Fruit fly (Drosophila melanogaster) whole organism, embryonic: Measurements from ENCODE around the gene Tfb5.
A peak's percentile ranks its signal among the peaks of the same experiment; 100 is the strongest.

ENCODE experiments used
- CG10147 ChIP-seq: fragments of 200-800 bp; sonication (Bioruptor generic); optimal IDR thresholded peaks from 2 replicates; lab custom pipeline; 2019; ENCODE audit warnings: missing biosample characterization, mild to moderate bottlenecking, missing genetic modification characterization, moderate library complexity
- CG10274 ChIP-seq: fragments of 200-800 bp; sonication (Bioruptor generic); optimal IDR thresholded peaks from 3 replicates; lab custom pipeline; 2017; ENCODE audit warnings: missing biosample characterization, mild to moderate bottlenecking, missing genetic modification characterization
- CG11085 ChIP-seq: fragments of 200-800 bp; sonication (Bioruptor generic); IDR thresholded peaks from 2 replicates; pipeline ENCODE4 v1.3.6; 2022; ENCODE audit warnings: missing biosample characterization, missing genetic modification characterization
- CG11247 ChIP-seq: fragments of 200-800 bp; sonication (Bioruptor generic); IDR thresholded peaks from 2 replicates; pipeline ENCODE4 v1.3.6; 2022; ENCODE audit warnings: missing biosample characterization, missing genetic modification characterization
- CG11723 ChIP-seq: fragments of 200-800 bp; sonication (Bioruptor generic); optimal IDR thresholded peaks from 2 replicates; lab custom pipeline; 2017; ENCODE audit warnings: missing biosample characterization, mild to moderate bottlenecking, missing genetic modification characterization
- CG13624 ChIP-seq: fragments of 200-800 bp; sonication (Bioruptor generic); optimal IDR thresholded peaks from 2 replicates; lab custom pipeline; 2016; ENCODE audit warnings: missing biosample characterization, missing genetic modification characterization
- CG14441 ChIP-seq: fragments of 200-800 bp; sonication (Bioruptor generic); IDR thresholded peaks from 2 replicates; pipeline ENCODE4 v1.3.6; 2022; ENCODE audit warnings: missing biosample characterization, missing genetic modification characterization
- CG15601 ChIP-seq: fragments of 200-800 bp; sonication (Bioruptor generic); optimal IDR thresholded peaks from 3 replicates; lab custom pipeline; 2019; ENCODE audit warnings: missing biosample characterization, mild to moderate bottlenecking, missing genetic modification characterization, moderate library complexity
- CG1602 ChIP-seq: fragments of 200-800 bp; sonication (Bioruptor generic); optimal IDR thresholded peaks from 3 replicates; lab custom pipeline; 2016; ENCODE audit warnings: missing biosample characterization, missing genetic modification characterization
- CG17328 ChIP-seq: fragments of 200-800 bp; sonication (Bioruptor generic); IDR thresholded peaks from 2 replicates; pipeline ENCODE4 v1.3.6; 2022; ENCODE audit warnings: missing biosample characterization, missing genetic modification characterization
- CG1792 ChIP-seq: fragments of 200-800 bp; sonication (Bioruptor generic); optimal IDR thresholded peaks from 2 replicates; lab custom pipeline; 2016; ENCODE audit warnings: missing biosample characterization, missing genetic modification characterization
- CG18619 ChIP-seq: fragments of 200-800 bp; sonication (Bioruptor generic); optimal IDR thresholded peaks from 3 replicates; lab custom pipeline; 2017; ENCODE audit warnings: missing biosample characterization, mild to moderate bottlenecking, missing genetic modification characterization
- CG2120 ChIP-seq: fragments of 200-800 bp; sonication (Bioruptor generic); optimal IDR thresholded peaks from 3 replicates; lab custom pipeline; 2016; ENCODE audit warnings: missing biosample characterization, missing genetic modification characterization
- CG30020 ChIP-seq: fragments of 200-800 bp; optimal IDR thresholded peaks from 2 replicates; lab custom pipeline; 2019; ENCODE audit warnings: missing biosample characterization, mild to moderate bottlenecking, missing genetic modification characterization, moderate library complexity
- CG3065 ChIP-seq: fragments of 200-800 bp; sonication (Bioruptor generic); optimal IDR thresholded peaks from 2 replicates; lab custom pipeline; 2016; ENCODE audit warnings: missing biosample characterization, missing genetic modification characterization
- CG43689 ChIP-seq: fragments of 200-800 bp; sonication (Bioruptor generic); IDR thresholded peaks from 2 replicates; pipeline ENCODE4 v1.3.6; 2022; ENCODE audit warnings: missing biosample characterization, missing genetic modification characterization
- CG7839 ChIP-seq: fragments of 200-800 bp; sonication (Bioruptor generic); optimal IDR thresholded peaks from 3 replicates; lab custom pipeline; 2018; ENCODE audit warnings: missing biosample characterization, mild to moderate bottlenecking, missing genetic modification characterization, moderate library complexity
- CG9797 ChIP-seq: fragments of 200-800 bp; sonication (Bioruptor generic); optimal IDR thresholded peaks from 3 replicates; lab custom pipeline; 2018; ENCODE audit warnings: missing biosample characterization, mild to moderate bottlenecking, missing genetic modification characterization
- D19A ChIP-seq: fragments of 200-800 bp; optimal IDR thresholded peaks from 3 replicates; lab custom pipeline; 2019; ENCODE audit warnings: missing biosample characterization, mild to moderate bottlenecking, missing genetic modification characterization, moderate library complexity
- Dek ChIP-seq: fragments of 200-800 bp; sonication (Bioruptor generic); optimal IDR thresholded peaks from 3 replicates; lab custom pipeline; 2019; ENCODE audit warnings: missing biosample characterization, mild to moderate bottlenecking, missing genetic modification characterization, moderate library complexity
- Dip3 ChIP-seq: fragments of 200-800 bp; sonication (Bioruptor generic); optimal IDR thresholded peaks from 3 replicates; lab custom pipeline; 2016; ENCODE audit warnings: missing biosample characterization, missing genetic modification characterization
- Gsc ChIP-seq: fragments of 200-800 bp; sonication (Bioruptor generic); IDR thresholded peaks from 2 replicates; pipeline ENCODE4 v1.3.6; 2022; ENCODE audit warnings: missing biosample characterization, missing genetic modification characterization
- H15 ChIP-seq: fragments of 200-800 bp; sonication (Bioruptor generic); IDR thresholded peaks from 3 replicates; pipeline ENCODE4 v1.3.6; 2022; ENCODE audit warnings: missing biosample characterization, missing genetic modification characterization
- Hr39 ChIP-seq: fragments of >200 bp; optimal IDR thresholded peaks from 2 replicates; lab custom pipeline; 2017
- Hr78 ChIP-seq, 2 experiments: fragments of 200-800 bp in 1 of 2; fragments of >200 bp in 1 of 2; sonication (Bioruptor generic) in 1 of 2; optimal IDR thresholded peaks; 2 replicates each; lab custom pipeline; 2017 to 2019; ENCODE audit warnings: missing biosample characterization in 2 of 2, missing genetic modification characterization in 2 of 2, mild to moderate bottlenecking in 1 of 2, moderate library complexity in 1 of 2
- Lhr ChIP-seq: fragments of 200-800 bp; sonication (Bioruptor generic); optimal IDR thresholded peaks from 3 replicates; lab custom pipeline; 2017; ENCODE audit warnings: mild to moderate bottlenecking, missing biosample characterization, missing genetic modification reagents, missing genetic modification characterization
- NK7.1 ChIP-seq: fragments of 200-800 bp; sonication (Bioruptor generic); optimal IDR thresholded peaks from 3 replicates; lab custom pipeline; 2016; ENCODE audit warnings: missing biosample characterization, missing genetic modification characterization
- NfI ChIP-seq: fragments of 200-800 bp; sonication (Bioruptor generic); optimal IDR thresholded peaks from 3 replicates; lab custom pipeline; 2018; ENCODE audit warnings: missing biosample characterization, mild to moderate bottlenecking, missing genetic modification characterization, moderate library complexity
- Oli ChIP-seq: fragments of 200-800 bp; sonication (Bioruptor generic); optimal IDR thresholded peaks from 2 replicates; lab custom pipeline; 2018; ENCODE audit warnings: missing biosample characterization, mild to moderate bottlenecking, missing genetic modification characterization, moderate library complexity
- YL-1 ChIP-seq: fragments of 200-800 bp; sonication (Bioruptor generic); optimal IDR thresholded peaks from 3 replicates; lab custom pipeline; 2017; ENCODE audit warnings: missing biosample characterization, mild to moderate bottlenecking, missing genetic modification characterization
- abd-A ChIP-seq: fragments of 200-800 bp; sonication (Bioruptor generic); optimal IDR thresholded peaks from 3 replicates; lab custom pipeline; 2019; ENCODE audit warnings: missing biosample characterization, mild to moderate bottlenecking, missing genetic modification characterization, moderate library complexity
- aop ChIP-seq: fragments of 200-800 bp; sonication (Bioruptor generic); IDR thresholded peaks from 2 replicates; pipeline ENCODE4 v1.3.6; 2022; ENCODE audit warnings: missing biosample characterization, missing genetic modification characterization
- cad ChIP-seq: fragments of >200 bp; optimal IDR thresholded peaks from 2 replicates; lab custom pipeline; 2017; ENCODE audit warnings: missing biosample characterization, missing genetic modification characterization
- corto ChIP-seq: fragments of 200-800 bp; sonication (Bioruptor generic); optimal IDR thresholded peaks from 2 replicates; lab custom pipeline; 2016; ENCODE audit warnings: missing biosample characterization, mild to moderate bottlenecking, missing genetic modification characterization, moderate library complexity
- croc ChIP-seq: fragments of 200-800 bp; sonication (Bioruptor generic); conservative IDR thresholded peaks from 3 replicates; pipeline ENCODE4 v1.3.6; 2022; ENCODE audit warnings: missing biosample characterization, missing genetic modification characterization
- dati ChIP-seq: fragments of 200-800 bp; sonication (Bioruptor generic); IDR thresholded peaks from 2 replicates; pipeline ENCODE4 v1.3.6; 2022; ENCODE audit warnings: missing biosample characterization, missing genetic modification characterization
- exex ChIP-seq: fragments of 200-800 bp; sonication (Bioruptor generic); optimal IDR thresholded peaks from 4 replicates; lab custom pipeline; 2018; ENCODE audit warnings: missing biosample characterization, mild to moderate bottlenecking, missing genetic modification characterization, moderate library complexity
- fd3F ChIP-seq: fragments of 200-800 bp; sonication (Bioruptor generic); optimal IDR thresholded peaks from 2 replicates; lab custom pipeline; 2018; ENCODE audit warnings: missing biosample characterization, mild to moderate bottlenecking, missing genetic modification characterization, moderate library complexity
- gce ChIP-seq: fragments of 200-800 bp; sonication (Bioruptor generic); IDR thresholded peaks from 3 replicates; pipeline ENCODE4 v1.3.6; 2022; ENCODE audit warnings: missing biosample characterization, missing genetic modification characterization
- hb ChIP-seq: fragments of 200-800 bp; sonication (Bioruptor generic); IDR thresholded peaks from 3 replicates; pipeline ENCODE4 v1.3.6; 2022; ENCODE audit warnings: missing biosample characterization, missing genetic modification characterization; ENCODE audit not compliant: partially characterized antibody
- her ChIP-seq: fragments of 200-800 bp; sonication (Bioruptor generic); optimal IDR thresholded peaks from 2 replicates; lab custom pipeline; 2016; ENCODE audit warnings: missing biosample characterization, missing genetic modification characterization
- ind ChIP-seq: fragments of 200-800 bp; sonication (Bioruptor generic); optimal IDR thresholded peaks from 3 replicates; lab custom pipeline; 2016; ENCODE audit warnings: missing biosample characterization, missing genetic modification characterization
- lmd ChIP-seq: fragments of 200-800 bp; sonication (Bioruptor generic); IDR thresholded peaks from 2 replicates; pipeline ENCODE4 v1.3.6; 2022; ENCODE audit warnings: missing biosample characterization, missing genetic modification characterization
- otp ChIP-seq: fragments of 200-800 bp; sonication (Bioruptor generic); IDR thresholded peaks from 3 replicates; pipeline ENCODE4, ENCODE4 v1.3.6; 2022; ENCODE audit warnings: missing biosample characterization, missing genetic modification characterization
- pho ChIP-seq: fragments of 200-800 bp; sonication (Bioruptor generic); optimal IDR thresholded peaks from 2 replicates; lab custom pipeline; 2016; ENCODE audit warnings: missing biosample characterization, missing genetic modification characterization
- ro ChIP-seq: fragments of 200-800 bp; sonication (Bioruptor generic); IDR thresholded peaks from 2 replicates; pipeline ENCODE4 v1.3.6; 2022; ENCODE audit warnings: missing biosample characterization, missing genetic modification characterization
- twi ChIP-seq: fragments of 200-800 bp; optimal IDR thresholded peaks from 2 replicates; lab custom pipeline; 2019; ENCODE audit warnings: missing biosample characterization, mild to moderate bottlenecking, missing genetic modification characterization, moderate library complexity
- unc-4 ChIP-seq: fragments of 200-800 bp; sonication (Bioruptor generic); IDR thresholded peaks from 2 replicates; pipeline ENCODE4 v1.3.6; 2022; ENCODE audit warnings: missing biosample characterization, missing genetic modification characterization; ENCODE audit not compliant: partially characterized antibody
- vfl ChIP-seq: fragments of 200-800 bp; sonication (Bioruptor generic); optimal IDR thresholded peaks from 2 replicates; lab custom pipeline; 2016; ENCODE audit warnings: missing biosample characterization, missing genetic modification characterization
- vnd ChIP-seq: fragments of 200-800 bp; sonication (Bioruptor generic); IDR thresholded peaks from 3 replicates; pipeline ENCODE4 v1.3.6; 2022; ENCODE audit warnings: missing biosample characterization, missing genetic modification characterization; ENCODE audit not compliant: partially characterized antibody

The Tfb5 gene

DNA sequence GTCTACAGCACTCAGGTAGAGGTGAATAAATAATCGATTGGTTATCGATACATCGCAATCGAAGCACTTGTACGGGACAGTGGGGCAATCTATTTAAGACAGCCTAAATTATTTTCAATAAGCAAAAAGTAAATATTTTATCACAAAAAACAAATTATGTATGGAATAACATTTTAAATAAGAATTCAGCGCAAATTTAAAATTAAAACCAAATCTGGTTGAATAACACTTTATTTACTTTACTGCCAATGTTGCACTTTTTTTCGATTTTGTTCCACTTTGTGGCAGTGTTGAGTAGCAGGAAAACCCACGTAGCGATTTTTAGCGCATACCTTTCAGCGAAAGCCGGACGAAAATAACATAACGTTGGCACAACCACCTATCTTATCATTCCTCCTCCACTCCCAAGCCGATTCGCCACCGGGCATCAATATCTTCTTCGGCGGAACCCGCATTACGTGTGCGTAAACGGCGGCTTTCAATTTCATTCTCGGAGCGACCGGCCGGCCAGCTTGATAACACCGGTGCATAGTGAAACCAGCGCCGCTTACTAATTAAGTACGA, 33.6 kb downstream of the Tfb5 start, which contains the start of the genes Gmd and CG3792 (continued):
- TF ChIP-seq CG14441 (GFP tag; lab: Robert Waterston, UW) (peak; percentile 96), CG15601 (tag; lab: Kevin White, UChicago) (peak; percentile 92), her (GFP tag; lab: Kevin White, UChicago) (peak; percentile 90), aop (GFP tag; lab: Robert Waterston, UW) (no peak; the same call in 1 of the 2 replicates), vnd (GFP tag; lab: Robert Waterston, UW) (peak; percentile 88), NK7.1 (peak; percentile 81), pho (GFP tag; lab: Kevin White, UChicago) (peak; percentile 96), ind (GFP tag; lab: Kevin White, UChicago) (peak; percentile 97), unc-4 (GFP tag; lab: Robert Waterston, UW) (peak; percentile 82), Dek (tag; lab: Kevin White, UChicago) (peak; percentile 91), corto (GFP tag; lab: Kevin White, UChicago) (no peak), NfI (GFP tag; lab: Kevin White, UChicago) (peak; percentile 95), CG17328 (peak; percentile 97), croc (GFP tag; lab: Robert Waterston, UW) (peak; percentile 94), CG1792 (GFP tag; lab: Kevin White, UChicago) (peak; percentile 82), CG13624 (GFP tag; lab: Kevin White, UChicago) (peak; percentile 94), Hr39 (lab: Kevin White, UChicago) (no peak), CG10147 (GFP tag; lab: Kevin White, UChicago) (peak; percentile 94), Lhr (GFP tag; lab: Kevin White, UChicago) (peak; percentile 81), Gsc (GFP tag; lab: Robert Waterston, UW) (peak; percentile 87), lmd (GFP tag; lab: Robert Waterston, UW) (peak; percentile 97), CG11085 (GFP tag; lab: Robert Waterston, UW) (peak; percentile 94), otp (peak; percentile 89), CG2120 (peak; percentile 97), CG18619 (GFP tag; lab: Kevin White, UChicago) (peak; percentile 93), CG11247 (GFP tag; lab: Robert Waterston, UW) (peak; percentile 96), gce (GFP tag; lab: Robert Waterston, UW) (peak; percentile 85; the same call in 2 of the 3 replicates), cad (GFP tag; lab: Kevin White, UChicago) (no peak), fd3F (GFP tag; lab: Kevin White, UChicago) (peak; percentile 94), CG1602 (GFP tag; lab: Kevin White, UChicago) (peak; percentile 95), CG7839 (tag; lab: Kevin White, UChicago) (peak; percentile 96), abd-A (tag; lab: Kevin White, UChicago) (no peak), CG30020 (peak; percentile 81), vfl (GFP tag; lab: Kevin White, UChicago) (peak; percentile 93), YL-1 (GFP tag; lab: Kevin White, UChicago) (peak; percentile 82), twi (tag; lab: Kevin White, UChicago) (peak; percentile 87), Dip3 (GFP tag; lab: Kevin White, UChicago) (peak; percentile 92), hb (GFP tag; lab: Robert Waterston, UW) (peak; percentile 88), D19A (tag; lab: Kevin White, UChicago) (peak; percentile 91), H15 (GFP tag; lab: Robert Waterston, UW) (peak; percentile 95), CG43689 (GFP tag; lab: Robert Waterston, UW) (peak; percentile 87), dati (GFP tag; lab: Robert Waterston, UW) (peak; percentile 84), ro (GFP tag; lab: Robert Waterston, UW) (peak; percentile 91), CG11723 (GFP tag; lab: Kevin White, UChicago) (peak; percentile 91), CG10274 (GFP tag; lab: Kevin White, UChicago) (peak; percentile 77), CG9797 (GFP tag; lab: Kevin White, UChicago) (peak; percentile 45), CG3065 (peak; percentile 79), Hr78 (GFP tag; optimal IDR thresholded peaks at IDR 0.05; lab: Kevin White, UChicago) (peak in 1 of 2 experiments; percentile 78), Oli (tag; lab: Kevin White, UChicago) (peak; percentile 94), exex (tag; lab: Kevin White, UChicago) (peak; percentile 72)
